Fruit fly (Drosophila melanogaster) whole organism, wandering third instar larva: Measurements from ENCODE around the gene Or33a.

ENCODE experiments used
- CG32264 ChIP-seq: fragments of 200-800 bp; sonication (Bioruptor generic); optimal IDR thresholded peaks from 2 replicates; lab custom pipeline; 2016; ENCODE audit warnings: missing biosample characterization, missing genetic modification characterization
- CG9705 ChIP-seq: fragments of 200-800 bp; sonication (Bioruptor generic); optimal IDR thresholded peaks from 2 replicates; lab custom pipeline; 2018; ENCODE audit warnings: missing biosample characterization, mild to moderate bottlenecking, missing genetic modification characterization
- Dfd ChIP-seq: fragments of >200 bp; optimal IDR thresholded peaks from 2 replicates; lab custom pipeline; 2017; ENCODE audit warnings: missing biosample characterization, missing genetic modification characterization
- Dif ChIP-seq: fragments of 200-275, 200-300 bp; sonication (Bioruptor generic); optimal IDR thresholded peaks from 2 replicates; lab custom pipeline; 2018; ENCODE audit warnings: missing biosample characterization, missing genetic modification characterization; ENCODE audit not compliant: partially characterized antibody
- GATAd ChIP-seq: sonication (Bioruptor generic); optimal IDR thresholded peaks from 2 replicates; lab custom pipeline; 2016; ENCODE audit warnings: missing biosample characterization, missing genetic modification characterization
- HLH106 ChIP-seq: fragments of 200-800 bp; optimal IDR thresholded peaks from 3 replicates; lab custom pipeline; 2019; ENCODE audit warnings: missing biosample characterization, mild to moderate bottlenecking, missing genetic modification characterization, moderate library complexity
- Hr78 ChIP-seq: fragments of >200 bp; optimal IDR thresholded peaks from 2 replicates; lab custom pipeline; 2017; ENCODE audit warnings: missing biosample characterization, missing genetic modification characterization
- Hr83 ChIP-seq: fragments of 200-300 bp; sonication (Bioruptor generic); optimal IDR thresholded peaks from 2 replicates; lab custom pipeline; 2016; ENCODE audit warnings: missing biosample characterization, mild to moderate bottlenecking, missing genetic modification characterization, moderate library complexity; ENCODE audit not compliant: poor library complexity, severe bottlenecking
- Jra ChIP-seq: sonication (Bioruptor generic); optimal IDR thresholded peaks from 2 replicates; lab custom pipeline; 2016; ENCODE audit warnings: missing biosample characterization, missing genetic modification characterization
- Mio ChIP-seq: sonication (Bioruptor generic); optimal IDR thresholded peaks from 2 replicates; lab custom pipeline; 2016; ENCODE audit warnings: missing biosample characterization, missing genetic modification characterization
- N ChIP-seq: fragments of >200 bp; optimal IDR thresholded peaks from 2 replicates; lab custom pipeline; 2018; ENCODE audit warnings: missing biosample characterization, missing external identifiers, missing genetic modification characterization
- OdsH ChIP-seq: fragments of 200-800 bp; sonication (Bioruptor generic); optimal IDR thresholded peaks from 2 replicates; lab custom pipeline; 2016; ENCODE audit warnings: missing biosample characterization, mild to moderate bottlenecking, missing genetic modification characterization
- Rel ChIP-seq, 2 experiments: fragments of 200-800 bp; sonication (Bioruptor generic) in 1 of 2; optimal IDR thresholded peaks; 2 replicates in 1 of 2; 3 replicates in 1 of 2; lab custom pipeline; 2016 to 2019; ENCODE audit warnings: mild to moderate bottlenecking in 2 of 2, missing biosample characterization in 2 of 2, missing genetic modification characterization in 2 of 2, moderate library complexity in 1 of 2
- Sp1 ChIP-seq: fragments of 200-800 bp; sonication (Bioruptor generic); optimal IDR thresholded peaks from 3 replicates; lab custom pipeline; 2019; ENCODE audit warnings: missing biosample characterization, mild to moderate bottlenecking, missing genetic modification characterization, moderate library complexity
- Vsx2 ChIP-seq: fragments of 200-300, 225-300 bp; sonication (Bioruptor generic); optimal IDR thresholded peaks from 2 replicates; lab custom pipeline; 2018; ENCODE audit warnings: missing biosample characterization, missing genetic modification characterization; ENCODE audit not compliant: partially characterized antibody
- br ChIP-seq: fragments of 200-800 bp; sonication (Bioruptor generic); optimal IDR thresholded peaks from 2 replicates; lab custom pipeline; 2016; ENCODE audit warnings: missing biosample characterization, missing genetic modification characterization
- brk ChIP-seq: fragments of 200-800 bp; sonication (Bioruptor generic); optimal IDR thresholded peaks from 2 replicates; lab custom pipeline; 2016; ENCODE audit warnings: missing biosample characterization, mild to moderate bottlenecking, missing genetic modification characterization
- dl ChIP-seq, 2 experiments: fragments of 175-275, 200-275 bp in 1 of 2; fragments of 200-275 bp in 1 of 2; sonication (Bioruptor generic); optimal IDR thresholded peaks; lab custom pipeline; 2018; ENCODE audit warnings: mild to moderate bottlenecking in 2 of 2, missing biosample characterization in 2 of 2, missing genetic modification characterization in 2 of 2, moderate library complexity in 2 of 2; ENCODE audit not compliant: partially characterized antibody in 2 of 2, insufficient read depth in 1 of 2
- dmrt93B ChIP-seq: fragments of 200-800 bp; sonication (Bioruptor generic); optimal IDR thresholded peaks from 2 replicates; lab custom pipeline; 2018; ENCODE audit warnings: missing biosample characterization, mild to moderate bottlenecking, missing genetic modification characterization
- fru ChIP-seq: fragments of 200-800 bp; sonication (Bioruptor generic); optimal IDR thresholded peaks from 3 replicates; lab custom pipeline; 2016; ENCODE audit warnings: missing biosample characterization, mild to moderate bottlenecking, missing genetic modification characterization
- h ChIP-seq: fragments of 200-800 bp; sonication (Bioruptor generic); optimal IDR thresholded peaks from 3 replicates; lab custom pipeline; 2016; ENCODE audit warnings: missing biosample characterization, mild to moderate bottlenecking, missing genetic modification characterization
- jim ChIP-seq: fragments of 175-275, 200-325 bp; sonication (Bioruptor generic); optimal IDR thresholded peaks from 2 replicates; lab custom pipeline; 2016; ENCODE audit warnings: missing biosample characterization, mild to moderate bottlenecking, missing genetic modification characterization
- lola ChIP-seq: fragments of >200 bp; optimal IDR thresholded peaks from 2 replicates; lab custom pipeline; 2017; ENCODE audit warnings: missing biosample characterization, missing genetic modification characterization
- psq ChIP-seq: fragments of 200-800 bp; sonication (Bioruptor generic); optimal IDR thresholded peaks from 3 replicates; lab custom pipeline; 2017; ENCODE audit warnings: missing biosample characterization, mild to moderate bottlenecking, missing genetic modification characterization, moderate library complexity
- rgr ChIP-seq: fragments of 200-800 bp; sonication (Bioruptor generic); optimal IDR thresholded peaks from 3 replicates; lab custom pipeline; 2016; ENCODE audit warnings: missing biosample characterization, mild to moderate bottlenecking, missing genetic modification characterization
- sage ChIP-seq: fragments of 200-800 bp; sonication (Bioruptor generic); optimal IDR thresholded peaks from 2 replicates; lab custom pipeline; 2016; ENCODE audit warnings: missing biosample characterization, mild to moderate bottlenecking, missing genetic modification characterization
- sv ChIP-seq: fragments of 200-800 bp; sonication (Bioruptor generic); optimal IDR thresholded peaks from 3 replicates; lab custom pipeline; 2016; ENCODE audit warnings: missing biosample characterization, missing genetic modification characterization
- usp ChIP-seq: fragments of >200 bp; optimal IDR thresholded peaks from 2 replicates; lab custom pipeline; 2017; ENCODE audit warnings: missing biosample characterization, missing genetic modification characterization
- woc ChIP-seq: sonication (Bioruptor generic); optimal IDR thresholded peaks from 2 replicates; lab custom pipeline; 2016; ENCODE audit warnings: missing biosample characterization, mild to moderate bottlenecking, missing genetic modification characterization

Gene Or33a

dm6 chr2L:11928464-11928863 lies 5.8 kb upstream of the Or33a start, which contains the start of gene Pde1c:
Gene Pde1c (minus strand): TSS chr2L:11928572.
- TF ChIP-seq Rel (GFP tag; optimal IDR thresholded peaks at IDR 0.05; lab: Kevin White, UChicago) (no peak), Rel (tag; optimal IDR thresholded peaks at IDR 0.05; lab: Kevin White, UChicago) (no peak), jim (GFP tag; lab: Kevin White, UChicago) (no peak), N (no peak), Dif (GFP tag; lab: Kevin White, UChicago) (no peak), Vsx2 (GFP tag; lab: Kevin White, UChicago) (no peak)

- TF ChIP-seq CG9705 (GFP tag; lab: Kevin White, UChicago) (no peak), N (no peak), lola (GFP tag; lab: Kevin White, UChicago) (no peak), Hr78 (GFP tag; lab: Kevin White, UChicago) (no peak), Rel (GFP tag; optimal IDR thresholded peaks at IDR 0.05; lab: Kevin White, UChicago) (no peak), Rel (tag; optimal IDR thresholded peaks at IDR 0.05; lab: Kevin White, UChicago) (no peak), Dfd (GFP tag; lab: Kevin White, UChicago) (no peak), dmrt93B (no peak), GATAd (GFP tag; lab: Kevin White, UChicago) (no peak), psq (GFP tag; lab: Kevin White, UChicago) (no peak), Vsx2 (GFP tag; lab: Kevin White, UChicago) (no peak), dl (GFP tag; optimal IDR thresholded peaks at IDR 0.05; lab: Kevin White, UChicago; ENCODE audit: insufficient read depth in 1 of 2, partially characterized antibody in 2 of 2) (no peak), br (GFP tag; lab: Kevin White, UChicago) (no peak), usp (GFP tag; lab: Kevin White, UChicago) (no peak), Jra (GFP tag; lab: Kevin White, UChicago) (no peak), HLH106 (no peak), brk (GFP tag; lab: Kevin White, UChicago) (no peak), Mio (GFP tag; lab: Kevin White, UChicago) (no peak), sv (GFP tag; lab: Kevin White, UChicago) (no peak), woc (GFP tag; lab: Kevin White, UChicago) (no peak), CG32264 (GFP tag; lab: Kevin White, UChicago) (no peak)
Observed at dm6 chr2L:11931603-11932002, 2.7 kb upstream of the Or33a start.

dm6 chr2L:11935881-11936280 lies 1.6 kb downstream of the Or33a start, which contains the start of gene Or33b:
Gene Or33b (plus strand): TSS chr2L:11936181.
- TF ChIP-seq HLH106 = no peak
- no peak for TF ChIP-seq sv (GFP tag; lab: Kevin White, UChicago)

dm6 chr2L:11937669-11938068 lies 3.4 kb downstream of the Or33a start, which contains the start of gene Or33c:
Gene Or33c (plus strand): TSS chr2L:11937969.
- no peak for TF ChIP-seq rgr (GFP tag; lab: Kevin White, UChicago)
- TF ChIP-seq fru (GFP tag; lab: Kevin White, UChicago) = no peak

- TF ChIP-seq h (GFP tag; lab: Kevin White, UChicago) = no peak
Observed at dm6 chr2L:11940620-11941019, 6.3 kb downstream of the Or33a start.

- TF ChIP-seq Sp1 (no peak), Hr83 (no peak), Hr78 (GFP tag; lab: Kevin White, UChicago) (no peak), Vsx2 (GFP tag; lab: Kevin White, UChicago) (no peak), usp (GFP tag; lab: Kevin White, UChicago) (no peak), OdsH (GFP tag; lab: Kevin White, UChicago) (no peak), sage (GFP tag; lab: Kevin White, UChicago) (no peak), sv (GFP tag; lab: Kevin White, UChicago) (no peak), brk (GFP tag; lab: Kevin White, UChicago) (no peak), fru (GFP tag; lab: Kevin White, UChicago) (no peak), dl (GFP tag; optimal IDR thresholded peaks at IDR 0.05; lab: Kevin White, UChicago; ENCODE audit: insufficient read depth in 1 of 2, partially characterized antibody in 2 of 2) (no peak)
Observed at dm6 chr2L:11942265-11942664, 8.0 kb downstream of the Or33a start.
